Worm (Caenorhabditis elegans): ENCODE results near the gene F42A10.6.

DNA sequence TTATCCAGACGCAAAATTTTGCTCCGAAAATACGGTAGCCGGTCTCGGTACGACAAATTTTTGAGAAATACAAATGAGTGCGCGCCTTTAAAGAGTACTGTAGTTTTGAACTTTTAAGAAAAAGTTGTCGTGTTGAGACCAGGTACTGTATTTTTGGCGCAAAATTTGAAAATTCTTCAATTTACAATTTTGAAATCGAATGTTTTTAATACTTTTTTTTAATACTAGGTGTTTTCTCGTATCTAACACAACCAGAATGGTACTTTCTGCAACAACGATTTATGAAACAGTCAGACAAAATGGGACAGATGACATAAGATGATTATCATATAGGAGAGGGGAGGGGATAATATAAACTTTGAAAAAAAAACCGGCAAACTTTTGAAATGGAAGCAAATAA, 19.1 kb upstream of the F42A10.6 start:
- no peak for TF ChIP-seq lsy-27 (tag; optimal IDR thresholded peaks at IDR 0.05; ENCODE audit: borderline replicate concordance, insufficient read depth)
- TF ChIP-seq F52B5.7 (tag; optimal IDR thresholded peaks at IDR 0.05), result no peak
- no peak for TF ChIP-seq ceh-40 (GFP tag; IDR thresholded peaks at IDR 0.05)
- no peak for TF ChIP-seq Y53G8AR.9 (GFP tag; conservative IDR thresholded peaks at IDR 0.05)
- TF ChIP-seq attf-3 (GFP tag; conservative IDR thresholded peaks at IDR 0.05), result no peak
- TF ChIP-seq F57A8.1 (GFP tag; optimal IDR thresholded peaks at IDR 0.05), result no peak
- no peak for TF ChIP-seq B0035.1 (tag; optimal IDR thresholded peaks at IDR 0.05)
- TF ChIP-seq repo-1 (tag; optimal IDR thresholded peaks at IDR 0.05), result peak; percentile 50
- no peak for TF ChIP-seq him-1 (tag; optimal IDR thresholded peaks at IDR 0.05)
- no peak for TF ChIP-seq B0261.1 (tag; optimal IDR thresholded peaks at IDR 0.05)
- TF ChIP-seq egrh-3 (GFP tag; IDR thresholded peaks at IDR 0.05), result no peak
- TF ChIP-seq ama-1 (optimal IDR thresholded peaks at IDR 0.05), result no peak
- no peak for TF ChIP-seq ama-1 (GFP tag; optimal IDR thresholded peaks at IDR 0.05)

Data from whole organism, young adult.